Worm (Caenorhabditis elegans) whole organism, midembryonic: ENCODE data around the gene F32D8.4.

ENCODE experiments used
- T22C8.4 ChIP-seq: fragments of 200-800 bp; sonication (Bioruptor generic); IDR thresholded peaks from 2 replicates; pipeline ENCODE4 v1.3.6; 2022; ENCODE audit warnings: missing genetic modification characterization, missing compliant biosample characterization
- cog-1 ChIP-seq: sonication (generic microtip); optimal IDR thresholded peaks from 2 replicates; lab custom pipeline; 2016; ENCODE audit warnings: missing genetic modification characterization, missing compliant biosample characterization

- no peak for TF ChIP-seq cog-1 (tag; lab: Kevin White, UChicago)
- TF ChIP-seq T22C8.4 = no peak
Measured at ce11 chrV:10898107-10898506, 4.7 kb upstream of the F32D8.4 start, which contains the start of gene F32D8.7.
